Fruit fly (Drosophila melanogaster) whole organism, embryonic: ENCODE data around the gene Dhps.
A peak's percentile ranks its signal among the peaks of the same experiment; 100 is the strongest.

ENCODE experiments used
- Abd-B ChIP-seq: fragments of 200-800 bp; sonication (Bioruptor generic); optimal IDR thresholded peaks from 2 replicates; lab custom pipeline; 2018; ENCODE audit warnings: missing biosample characterization, mild to moderate bottlenecking, missing genetic modification characterization, moderate library complexity
- Bdp1 ChIP-seq: fragments of 200-800 bp; sonication (Bioruptor generic); optimal IDR thresholded peaks from 3 replicates; lab custom pipeline; 2016; ENCODE audit warnings: missing biosample characterization, missing genetic modification characterization
- CG14441 ChIP-seq: fragments of 200-800 bp; sonication (Bioruptor generic); IDR thresholded peaks from 2 replicates; pipeline ENCODE4 v1.3.6; 2022; ENCODE audit warnings: missing biosample characterization, missing genetic modification characterization
- CG1602 ChIP-seq: fragments of 200-800 bp; sonication (Bioruptor generic); optimal IDR thresholded peaks from 3 replicates; lab custom pipeline; 2016; ENCODE audit warnings: missing biosample characterization, missing genetic modification characterization
- CG17385 ChIP-seq: fragments of 200-800 bp; sonication (Bioruptor generic); optimal IDR thresholded peaks from 3 replicates; lab custom pipeline; 2018; ENCODE audit warnings: missing biosample characterization, mild to moderate bottlenecking, missing genetic modification characterization
- CG4707 ChIP-seq: fragments of 200-800 bp; sonication (Bioruptor generic); optimal IDR thresholded peaks from 2 replicates; lab custom pipeline; 2018; ENCODE audit warnings: missing biosample characterization, mild to moderate bottlenecking, missing genetic modification characterization, moderate library complexity
- CG5245 ChIP-seq: fragments of 200-800 bp; sonication (Bioruptor generic); optimal IDR thresholded peaks from 3 replicates; lab custom pipeline; 2016; ENCODE audit warnings: missing biosample characterization, missing genetic modification characterization
- CG6689 ChIP-seq: fragments of 200-800 bp; sonication (Bioruptor generic); IDR thresholded peaks from 2 replicates; pipeline ENCODE4 v1.3.6; 2022; ENCODE audit warnings: missing biosample characterization, missing genetic modification characterization
- CG6765 ChIP-seq: fragments of 200-800 bp; sonication (Bioruptor generic); optimal IDR thresholded peaks from 3 replicates; lab custom pipeline; 2017; ENCODE audit warnings: missing biosample characterization, mild to moderate bottlenecking, missing genetic modification characterization
- CG6791 ChIP-seq: fragments of 200-800 bp; sonication (Bioruptor generic); IDR thresholded peaks from 3 replicates; pipeline ENCODE4 v1.3.6; 2022; ENCODE audit warnings: missing biosample characterization, missing genetic modification characterization; ENCODE audit not compliant: partially characterized antibody
- CG7745 ChIP-seq: fragments of 200-800 bp; sonication (Bioruptor generic); optimal IDR thresholded peaks from 2 replicates; lab custom pipeline; 2018; ENCODE audit warnings: missing biosample characterization, mild to moderate bottlenecking, missing genetic modification characterization, moderate library complexity
- Dfd ChIP-seq, 2 experiments: fragments of >200 bp; optimal IDR thresholded peaks; 2 replicates each; lab custom pipeline; 2017; ENCODE audit warnings: missing biosample characterization in 2 of 2, missing genetic modification characterization in 2 of 2
- Dp ChIP-seq: fragments of 200-800 bp; sonication (Bioruptor generic); optimal IDR thresholded peaks from 2 replicates; lab custom pipeline; 2018; ENCODE audit warnings: missing biosample characterization, mild to moderate bottlenecking, missing genetic modification characterization, moderate library complexity
- Drgx ChIP-seq: fragments of 200-800 bp; sonication (Bioruptor generic); IDR thresholded peaks from 2 replicates; pipeline ENCODE4 v1.3.6; 2022; ENCODE audit warnings: missing biosample characterization, missing genetic modification characterization
- E2f2 ChIP-seq: fragments of 200-800 bp; sonication (Bioruptor generic); IDR thresholded peaks from 2 replicates; pipeline ENCODE4 v1.3.6; 2022; ENCODE audit warnings: missing biosample characterization, missing genetic modification characterization
- ERR ChIP-seq: fragments of 200-800 bp; sonication (Bioruptor generic); optimal IDR thresholded peaks from 2 replicates; lab custom pipeline; 2016; ENCODE audit warnings: missing biosample characterization, missing genetic modification characterization
- Fer2 ChIP-seq: fragments of 200-800 bp; sonication (Bioruptor generic); optimal IDR thresholded peaks from 2 replicates; lab custom pipeline; 2018; ENCODE audit warnings: missing biosample characterization, mild to moderate bottlenecking, missing genetic modification characterization, moderate library complexity
- HLH3B ChIP-seq: fragments of 200-800 bp; sonication (Bioruptor generic); IDR thresholded peaks from 2 replicates; pipeline ENCODE4 v1.3.6; 2022; ENCODE audit warnings: missing biosample characterization, missing genetic modification characterization
- HLHmδ ChIP-seq: fragments of 200-800 bp; sonication (Bioruptor generic); optimal IDR thresholded peaks from 2 replicates; lab custom pipeline; 2018; ENCODE audit warnings: missing biosample characterization, mild to moderate bottlenecking, missing genetic modification characterization, moderate library complexity
- Hsf ChIP-seq: fragments of 200-800 bp; sonication (Bioruptor generic); optimal IDR thresholded peaks from 3 replicates; lab custom pipeline; 2016; ENCODE audit warnings: missing biosample characterization, missing genetic modification characterization
- Mrtf ChIP-seq: fragments of 200-800 bp; sonication (Bioruptor generic); IDR thresholded peaks from 3 replicates; pipeline ENCODE4 v1.3.6; 2022; ENCODE audit warnings: missing biosample characterization, missing genetic modification characterization
- Neu2 ChIP-seq: fragments of 200-800 bp; sonication (Bioruptor generic); optimal IDR thresholded peaks from 3 replicates; lab custom pipeline; 2016; ENCODE audit warnings: missing biosample characterization, missing genetic modification characterization, borderline replicate concordance
- Xrp1 ChIP-seq: fragments of 200-800 bp; sonication (Bioruptor generic); IDR thresholded peaks from 2 replicates; pipeline ENCODE4 v1.3.6; 2022; ENCODE audit warnings: missing biosample characterization, missing genetic modification characterization
- YL-1 ChIP-seq: fragments of 200-800 bp; sonication (Bioruptor generic); optimal IDR thresholded peaks from 3 replicates; lab custom pipeline; 2017; ENCODE audit warnings: missing biosample characterization, mild to moderate bottlenecking, missing genetic modification characterization
- br ChIP-seq: fragments of >200 bp; optimal IDR thresholded peaks from 2 replicates; lab custom pipeline; 2017
- caup ChIP-seq: fragments of 200-800 bp; sonication (Bioruptor generic); optimal IDR thresholded peaks from 3 replicates; lab custom pipeline; 2017; ENCODE audit warnings: missing biosample characterization, mild to moderate bottlenecking, missing genetic modification characterization, moderate library complexity; ENCODE audit not compliant: severe bottlenecking
- eyg ChIP-seq: fragments of 200-800 bp; sonication (Bioruptor generic); optimal IDR thresholded peaks from 3 replicates; lab custom pipeline; 2016; ENCODE audit warnings: missing biosample characterization, missing genetic modification characterization
- gsb-n ChIP-seq: fragments of 200-800 bp; sonication (Bioruptor generic); optimal IDR thresholded peaks from 3 replicates; lab custom pipeline; 2018; ENCODE audit warnings: missing biosample characterization, mild to moderate bottlenecking, missing genetic modification characterization
- hth ChIP-seq: fragments of >200 bp; optimal IDR thresholded peaks from 2 replicates; lab custom pipeline; 2017; ENCODE audit warnings: inconsistent platforms
- kah ChIP-seq: fragments of 200-800 bp; sonication (Bioruptor generic); optimal IDR thresholded peaks from 2 replicates; lab custom pipeline; 2018; ENCODE audit warnings: missing biosample characterization, mild to moderate bottlenecking, missing genetic modification characterization
- kni ChIP-seq: fragments of 200-800 bp; sonication (Bioruptor generic); optimal IDR thresholded peaks from 3 replicates; lab custom pipeline; 2017; ENCODE audit warnings: mild to moderate bottlenecking, missing biosample characterization, missing genetic modification reagents, missing genetic modification characterization
- lab ChIP-seq: fragments of 200-800 bp; sonication (Bioruptor generic); optimal IDR thresholded peaks from 3 replicates; lab custom pipeline; 2017; ENCODE audit warnings: missing biosample characterization, missing genetic modification characterization, mild to moderate bottlenecking, moderate library complexity, missing genetic modification reagents
- lov ChIP-seq, 2 experiments: fragments of 200-800 bp in 1 of 2; fragments of >200 bp in 1 of 2; sonication (Bioruptor generic) in 1 of 2; IDR thresholded peaks in 1 of 2; optimal IDR thresholded peaks in 1 of 2; 2 replicates in 1 of 2; 3 replicates in 1 of 2; pipeline versions ENCODE4 v1.3.6 to Lab custom; 2017 to 2022; ENCODE audit warnings: missing biosample characterization in 1 of 2, missing genetic modification characterization in 1 of 2
- nmo ChIP-seq: fragments of 200-800 bp; sonication (Bioruptor generic); optimal IDR thresholded peaks from 2 replicates; lab custom pipeline; 2018; ENCODE audit warnings: missing biosample characterization, mild to moderate bottlenecking, missing genetic modification characterization, moderate library complexity
- pan ChIP-seq, 4 experiments: fragments of >200 bp in 3 of 4; fragments of 200-800 bp in 1 of 4; sonication (Bioruptor generic) in 1 of 4; optimal IDR thresholded peaks in 3 of 4; IDR thresholded peaks in 1 of 4; 2 replicates each; pipeline versions ENCODE4 v1.3.6 to Lab custom; 2017 to 2022; ENCODE audit warnings: missing biosample characterization in 2 of 4, missing genetic modification characterization in 2 of 4, mixed read lengths in 1 of 4
- pros ChIP-seq: fragments of 200-800 bp; sonication (Bioruptor generic); optimal IDR thresholded peaks from 3 replicates; lab custom pipeline; 2019; ENCODE audit warnings: missing biosample characterization, mild to moderate bottlenecking, missing genetic modification characterization, moderate library complexity
- pum ChIP-seq: fragments of 200-800 bp; sonication (Bioruptor generic); optimal IDR thresholded peaks from 2 replicates; lab custom pipeline; 2016; ENCODE audit warnings: missing biosample characterization, missing genetic modification characterization
- salm ChIP-seq: fragments of 200-800 bp; sonication (Bioruptor generic); optimal IDR thresholded peaks from 2 replicates; lab custom pipeline; 2018; ENCODE audit warnings: missing biosample characterization, mild to moderate bottlenecking, missing genetic modification characterization
- sens ChIP-seq: fragments of 200-800 bp; sonication (Bioruptor generic); peaks from one replicate; lab custom pipeline; 2016; ENCODE audit warnings: missing biosample characterization, missing genetic modification characterization
- sim ChIP-seq: fragments of 200-800 bp; sonication (Bioruptor generic); IDR thresholded peaks from 2 replicates; pipeline ENCODE4 v1.3.6; 2022; ENCODE audit warnings: missing biosample characterization, missing genetic modification characterization
- sug ChIP-seq: fragments of 200-800 bp; optimal IDR thresholded peaks from 2 replicates; lab custom pipeline; 2019; ENCODE audit warnings: missing biosample characterization, mild to moderate bottlenecking, missing genetic modification characterization, moderate library complexity
- tgo ChIP-seq: fragments of 200-800 bp; sonication (Bioruptor generic); IDR thresholded peaks from 3 replicates; pipeline ENCODE4 v1.3.6; 2022; ENCODE audit warnings: missing biosample characterization, missing genetic modification characterization
- tll ChIP-seq, 2 experiments: fragments of 200-800 bp in 1 of 2; fragments of >200 bp in 1 of 2; sonication (Bioruptor generic) in 1 of 2; optimal IDR thresholded peaks; 2 replicates each; lab custom pipeline; 2017 to 2019; ENCODE audit warnings: missing biosample characterization in 2 of 2, missing genetic modification characterization in 2 of 2, mild to moderate bottlenecking in 1 of 2, moderate library complexity in 1 of 2
- trem ChIP-seq: fragments of 200-800 bp; optimal IDR thresholded peaks from 3 replicates; lab custom pipeline; 2019; ENCODE audit warnings: missing biosample characterization, mild to moderate bottlenecking, missing genetic modification characterization, moderate library complexity
- tup ChIP-seq: fragments of 200-800 bp; sonication (Bioruptor generic); optimal IDR thresholded peaks from 2 replicates; lab custom pipeline; 2016; ENCODE audit warnings: missing biosample characterization, mild to moderate bottlenecking, missing genetic modification characterization, moderate library complexity
- vfl ChIP-seq: fragments of 200-800 bp; sonication (Bioruptor generic); optimal IDR thresholded peaks from 2 replicates; lab custom pipeline; 2016; ENCODE audit warnings: missing biosample characterization, missing genetic modification characterization
- wor ChIP-seq: fragments of 200-800 bp; sonication (Bioruptor generic); IDR thresholded peaks from 2 replicates; pipeline ENCODE4 v1.3.6; 2022; ENCODE audit warnings: missing biosample characterization, missing genetic modification characterization
- zfh1 ChIP-seq: fragments of 200-800 bp; sonication (Bioruptor generic); IDR thresholded peaks from 3 replicates; pipeline ENCODE4 v1.3.6; 2022; ENCODE audit warnings: missing biosample characterization, missing genetic modification characterization

The Dhps gene

DNA sequence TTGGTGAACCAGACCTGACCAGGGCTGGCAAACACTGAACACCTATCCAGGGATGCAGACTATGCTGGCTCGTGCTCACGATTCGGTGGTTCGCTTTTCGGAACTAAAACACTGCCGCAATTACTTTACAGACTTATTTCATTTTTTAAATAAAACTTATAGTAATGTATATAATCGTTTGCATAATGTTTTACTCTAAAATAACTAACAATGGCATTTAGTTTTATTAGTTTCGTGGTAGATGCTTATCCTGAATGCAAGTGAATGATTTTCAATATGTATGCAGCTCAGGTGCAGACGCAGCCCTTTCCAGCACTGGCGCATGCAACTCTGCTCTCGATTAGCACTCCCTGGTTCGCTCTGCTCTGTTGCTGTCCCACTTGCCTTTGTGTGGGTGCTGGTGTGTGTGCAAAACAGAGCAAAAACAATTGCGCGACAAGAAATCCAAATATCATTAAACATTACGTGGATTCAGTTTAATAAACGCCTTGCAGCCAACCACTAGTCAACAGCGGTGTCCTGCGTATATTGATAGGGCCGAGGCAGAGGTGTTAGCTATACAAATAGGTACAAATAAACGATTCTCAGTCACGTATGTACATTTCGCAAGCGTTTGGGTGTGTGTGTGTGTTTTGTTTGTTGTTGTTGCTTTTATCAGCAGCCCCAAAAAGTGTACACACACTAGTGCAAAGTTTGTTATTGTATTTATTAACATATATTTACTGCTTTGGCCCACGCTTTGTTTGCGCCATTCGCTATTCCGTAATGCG lies 11.2 kb upstream of the Dhps start, which contains the start of the genes ERR and Atg18a (continued):
- peak; percentile 89 for TF ChIP-seq CG1602 (GFP tag; lab: Kevin White, UChicago)
- TF ChIP-seq sim (GFP tag; lab: Robert Waterston, UW): no peak
- no peak for TF ChIP-seq Dfd (GFP tag; optimal IDR thresholded peaks at IDR 0.05; lab: Kevin White, UChicago)
- TF ChIP-seq trem: peak; percentile 83
- TF ChIP-seq wor (GFP tag; lab: Robert Waterston, UW): peak; percentile 83
- peak; percentile 93 for TF ChIP-seq sens (GFP tag; lab: Kevin White, UChicago)
- TF ChIP-seq Drgx (GFP tag; lab: Robert Waterston, UW): peak; percentile 84
- TF ChIP-seq lov (optimal IDR thresholded peaks at IDR 0.05; lab: Kevin White, UChicago): no peak
- TF ChIP-seq lov (GFP tag; IDR thresholded peaks at IDR 0.05; lab: Robert Waterston, UW): no peak
- peak; percentile 92 for TF ChIP-seq nmo (GFP tag; lab: Kevin White, UChicago)
- TF ChIP-seq YL-1 (GFP tag; lab: Kevin White, UChicago): peak; percentile 74
- TF ChIP-seq zfh1 (GFP tag; lab: Robert Waterston, UW): peak; percentile 82; the same call in 2 of the 3 replicates
- peak; percentile 79 for TF ChIP-seq Mrtf (GFP tag; lab: Robert Waterston, UW)
- peak; percentile 3 for TF ChIP-seq kah (GFP tag; lab: Kevin White, UChicago)
- TF ChIP-seq caup (GFP tag; lab: Kevin White, UChicago): peak; percentile 74
- peak; percentile 76 for TF ChIP-seq Bdp1
- peak in 1 of 2 experiments; percentile 90 for TF ChIP-seq tll (GFP tag; optimal IDR thresholded peaks at IDR 0.05; lab: Kevin White, UChicago)
- peak; percentile 68 for TF ChIP-seq tup (GFP tag; lab: Kevin White, UChicago)
- TF ChIP-seq Neu2 (GFP tag; lab: Kevin White, UChicago): no peak
- TF ChIP-seq Xrp1 (GFP tag; lab: Robert Waterston, UW): peak; percentile 80
- TF ChIP-seq Hsf (GFP tag; lab: Kevin White, UChicago): peak; percentile 91
- peak; percentile 72 for TF ChIP-seq vfl (GFP tag; lab: Kevin White, UChicago)
- TF ChIP-seq tgo (GFP tag; lab: Robert Waterston, UW): peak; percentile 85
- TF ChIP-seq lab (GFP tag; lab: Kevin White, UChicago): peak; percentile 83
- TF ChIP-seq CG14441 (GFP tag; lab: Robert Waterston, UW): peak; percentile 90
- peak; percentile 45; the same call in 1 of the 3 replicates for TF ChIP-seq CG6791 (GFP tag; lab: Robert Waterston, UW)
- no peak for TF ChIP-seq gsb-n (tag; lab: Kevin White, UChicago)
- peak; percentile 92 for TF ChIP-seq Abd-B (GFP tag; lab: Kevin White, UChicago)
- peak; percentile 36 for TF ChIP-seq eyg (GFP tag; lab: Kevin White, UChicago)
- TF ChIP-seq Dp (GFP tag; lab: Kevin White, UChicago): peak; percentile 27
- no peak for TF ChIP-seq HLHmδ (GFP tag; lab: Kevin White, UChicago)
- peak; percentile 83 for TF ChIP-seq ERR (GFP tag; lab: Kevin White, UChicago)
- no peak for TF ChIP-seq pros (GFP tag; lab: Kevin White, UChicago)
- peak; percentile 86 for TF ChIP-seq CG6689 (GFP tag; lab: Robert Waterston, UW)
- TF ChIP-seq hth (lab: Kevin White, UChicago): no peak
- no peak for TF ChIP-seq pan (optimal IDR thresholded peaks at IDR 0.05; lab: Kevin White, UChicago)
- TF ChIP-seq pan (GFP tag; optimal IDR thresholded peaks at IDR 0.05 in 1 of 2, IDR thresholded peaks at IDR 0.05 in 1 of 2): peak in 1 of 2 experiments; percentile 83
- TF ChIP-seq kni: peak; percentile 90
- TF ChIP-seq CG5245 (GFP tag; lab: Kevin White, UChicago): peak; percentile 82
- no peak for TF ChIP-seq CG4707 (GFP tag; lab: Kevin White, UChicago)
- peak; percentile 16 for TF ChIP-seq salm
- peak; percentile 83 for TF ChIP-seq pum (GFP tag; lab: Kevin White, UChicago)
- TF ChIP-seq CG17385: peak; percentile 58
- TF ChIP-seq CG7745 (tag; lab: Kevin White, UChicago): no peak
- peak; percentile 82 for TF ChIP-seq Fer2 (tag; lab: Kevin White, UChicago)
- peak; percentile 89 for TF ChIP-seq sug (tag; lab: Kevin White, UChicago)
- no peak for TF ChIP-seq CG6765 (GFP tag; lab: Kevin White, UChicago)
- TF ChIP-seq br: no peak
- TF ChIP-seq HLH3B (GFP tag; lab: Robert Waterston, UW): peak; percentile 80
- TF ChIP-seq E2f2 (GFP tag; lab: Robert Waterston, UW): peak; percentile 65
